Fruit fly (Drosophila melanogaster) whole organism, embryonic: ENCODE results near the gene CG34248.

Source experiments
- Bgb ChIP-seq: fragments of 200-800 bp; sonication (Bioruptor generic); IDR thresholded peaks from 2 replicates; pipeline ENCODE4 v1.3.6; 2022; ENCODE audit warnings: missing biosample characterization, missing genetic modification characterization; ENCODE audit not compliant: partially characterized antibody
- C15 ChIP-seq: fragments of 200-800 bp; sonication (Bioruptor generic); IDR thresholded peaks from 3 replicates; pipeline ENCODE4 v1.3.6; 2022; ENCODE audit warnings: missing biosample characterization, missing genetic modification characterization
- CG10274 ChIP-seq: fragments of 200-800 bp; sonication (Bioruptor generic); optimal IDR thresholded peaks from 3 replicates; lab custom pipeline; 2017; ENCODE audit warnings: missing biosample characterization, mild to moderate bottlenecking, missing genetic modification characterization
- CG14014 ChIP-seq: fragments of 200-800 bp; sonication (Bioruptor generic); IDR thresholded peaks from 2 replicates; pipeline ENCODE4 v1.3.6; 2022; ENCODE audit warnings: missing biosample characterization, missing genetic modification characterization
- CG1602 ChIP-seq: fragments of 200-800 bp; sonication (Bioruptor generic); optimal IDR thresholded peaks from 3 replicates; lab custom pipeline; 2016; ENCODE audit warnings: missing biosample characterization, missing genetic modification characterization
- CG17802 ChIP-seq: fragments of 200-800 bp; sonication (Bioruptor generic); optimal IDR thresholded peaks from 2 replicates; lab custom pipeline; 2018; ENCODE audit warnings: missing biosample characterization, mild to moderate bottlenecking, missing genetic modification characterization, moderate library complexity
- CG2129 ChIP-seq: fragments of 200-800 bp; sonication (Bioruptor generic); IDR thresholded peaks from 2 replicates; pipeline ENCODE4 v1.3.6; 2022; ENCODE audit warnings: missing biosample characterization, missing genetic modification characterization; ENCODE audit not compliant: partially characterized antibody
- CG3281 ChIP-seq: fragments of 200-800 bp; sonication (Bioruptor generic); optimal IDR thresholded peaks from 3 replicates; lab custom pipeline; 2017; ENCODE audit warnings: missing biosample characterization, mild to moderate bottlenecking, missing genetic modification characterization
- CG4282 ChIP-seq: fragments of 200-800 bp; sonication (Bioruptor generic); optimal IDR thresholded peaks from 2 replicates; lab custom pipeline; 2016; ENCODE audit warnings: missing biosample characterization, missing genetic modification characterization
- CG4404 ChIP-seq: fragments of 200-800 bp; sonication (Bioruptor generic); IDR thresholded peaks from 2 replicates; pipeline ENCODE4 v1.3.6; 2022; ENCODE audit warnings: missing biosample characterization, missing genetic modification characterization
- CG4424 ChIP-seq: fragments of 200-800 bp; sonication (Bioruptor generic); optimal IDR thresholded peaks from 3 replicates; lab custom pipeline; 2016; ENCODE audit warnings: missing biosample characterization, missing genetic modification characterization
- CTCF ChIP-seq: fragments of 200-800 bp; sonication (Bioruptor generic); optimal IDR thresholded peaks from 2 replicates; lab custom pipeline; 2017; ENCODE audit warnings: missing biosample characterization, mild to moderate bottlenecking, missing genetic modification characterization, moderate library complexity
- Dbx ChIP-seq: fragments of 200-800 bp; sonication (Bioruptor generic); IDR thresholded peaks from 3 replicates; pipeline ENCODE4 v1.3.6; 2022; ENCODE audit warnings: missing biosample characterization, missing genetic modification characterization
- Deaf1 ChIP-seq: fragments of 200-800 bp; optimal IDR thresholded peaks from 3 replicates; lab custom pipeline; 2019; ENCODE audit warnings: missing biosample characterization, mild to moderate bottlenecking, missing genetic modification characterization, moderate library complexity
- Dref ChIP-seq: fragments of 200-800 bp; sonication (Bioruptor generic); IDR thresholded peaks from 2 replicates; pipeline ENCODE4 v1.3.6; 2022; ENCODE audit warnings: missing biosample characterization, missing genetic modification characterization
- Ets65A ChIP-seq: fragments of 200-800 bp; sonication (Bioruptor generic); peaks from one replicate; lab custom pipeline; 2016; ENCODE audit warnings: missing biosample characterization, missing genetic modification characterization
- HLH4C ChIP-seq: fragments of 200-800 bp; sonication (Bioruptor generic); IDR thresholded peaks from 3 replicates; pipeline ENCODE4 v1.3.6; 2022; ENCODE audit warnings: missing biosample characterization, missing genetic modification characterization; ENCODE audit not compliant: partially characterized antibody
- Jarid2 ChIP-seq: fragments of 200-800 bp; sonication (Bioruptor generic); optimal IDR thresholded peaks from 3 replicates; lab custom pipeline; 2017; ENCODE audit warnings: mild to moderate bottlenecking, missing biosample characterization, missing genetic modification reagents, missing genetic modification characterization
- Oaz ChIP-seq: fragments of 200-800 bp; sonication (Bioruptor generic); IDR thresholded peaks from 2 replicates; pipeline ENCODE4 v1.3.6; 2022; ENCODE audit warnings: missing biosample characterization, missing genetic modification characterization
- Rfx ChIP-seq: fragments of 200-800 bp; sonication (Bioruptor generic); IDR thresholded peaks from 2 replicates; pipeline ENCODE4 v1.3.6; 2022; ENCODE audit warnings: missing biosample characterization, missing genetic modification characterization
- Trl ChIP-seq, 3 experiments: fragments of >200 bp in 2 of 3; fragments of 200-800 bp in 1 of 3; sonication (Bioruptor generic) in 1 of 3; optimal IDR thresholded peaks; 2 replicates in 1 of 3; 3 replicates in 2 of 3; lab custom pipeline; 2016 to 2017; ENCODE audit warnings: missing biosample characterization in 1 of 3, missing genetic modification characterization in 1 of 3
- ac ChIP-seq: fragments of 200-800 bp; sonication (Bioruptor generic); optimal IDR thresholded peaks from 3 replicates; lab custom pipeline; 2017; ENCODE audit warnings: missing biosample characterization, mild to moderate bottlenecking, missing genetic modification characterization
- amos ChIP-seq: fragments of 200-800 bp; sonication (Bioruptor generic); IDR thresholded peaks from 2 replicates; pipeline ENCODE4 v1.3.6; 2022; ENCODE audit warnings: missing biosample characterization, missing genetic modification characterization; ENCODE audit not compliant: partially characterized antibody
- ash1 ChIP-seq: fragments of 200-800 bp; sonication (Bioruptor generic); optimal IDR thresholded peaks from 2 replicates; lab custom pipeline; 2018; ENCODE audit warnings: missing biosample characterization, mild to moderate bottlenecking, missing genetic modification characterization
- crol ChIP-seq: fragments of 200-800 bp; sonication (Bioruptor generic); IDR thresholded peaks from 2 replicates; pipeline ENCODE4 v1.3.6; 2022; ENCODE audit warnings: missing biosample characterization, missing genetic modification characterization
- ken ChIP-seq: fragments of 200-800 bp; sonication (Bioruptor generic); IDR thresholded peaks from 3 replicates; pipeline ENCODE4 v1.3.6; 2022; ENCODE audit warnings: missing biosample characterization, missing genetic modification characterization
- lab ChIP-seq: fragments of 200-800 bp; sonication (Bioruptor generic); optimal IDR thresholded peaks from 3 replicates; lab custom pipeline; 2017; ENCODE audit warnings: missing biosample characterization, missing genetic modification characterization, mild to moderate bottlenecking, moderate library complexity, missing genetic modification reagents
- luna ChIP-seq: fragments of 200-800 bp; sonication (Bioruptor generic); optimal IDR thresholded peaks from 2 replicates; lab custom pipeline; 2016; ENCODE audit warnings: missing biosample characterization, missing genetic modification characterization
- pho ChIP-seq: fragments of 200-800 bp; sonication (Bioruptor generic); optimal IDR thresholded peaks from 2 replicates; lab custom pipeline; 2016; ENCODE audit warnings: missing biosample characterization, missing genetic modification characterization
- pita ChIP-seq: fragments of 200-800 bp; sonication (Bioruptor generic); optimal IDR thresholded peaks from 2 replicates; lab custom pipeline; 2017; ENCODE audit warnings: missing biosample characterization, mild to moderate bottlenecking, missing genetic modification characterization
- scrt ChIP-seq: fragments of 200-800 bp; sonication (Bioruptor generic); optimal IDR thresholded peaks from 2 replicates; lab custom pipeline; 2018; ENCODE audit warnings: missing biosample characterization, mild to moderate bottlenecking, missing genetic modification characterization, moderate library complexity
- sd ChIP-seq: fragments of 200-800 bp; sonication (Bioruptor generic); optimal IDR thresholded peaks from 3 replicates; lab custom pipeline; 2018; ENCODE audit warnings: missing biosample characterization, mild to moderate bottlenecking, missing genetic modification characterization, moderate library complexity
- sim ChIP-seq: fragments of 200-800 bp; sonication (Bioruptor generic); IDR thresholded peaks from 2 replicates; pipeline ENCODE4 v1.3.6; 2022; ENCODE audit warnings: missing biosample characterization, missing genetic modification characterization
- tin ChIP-seq: fragments of 200-800 bp; sonication (Bioruptor generic); optimal IDR thresholded peaks from 3 replicates; lab custom pipeline; 2016; ENCODE audit warnings: missing biosample characterization, missing genetic modification characterization

The CG34248 gene

dm6 chr3L:16257118-16257627, 13.5 kb downstream of the CG34248 start, which contains the start of gene CG13054:
Gene CG13054, minus strand, starts transcription at chr3L:16257191.
- no peak for TF ChIP-seq pho (GFP tag; lab: Kevin White, UChicago)
- TF ChIP-seq scrt (GFP tag; lab: Kevin White, UChicago): peak; percentile 92
- TF ChIP-seq Dbx (GFP tag; lab: Robert Waterston, UW): 0 out of 3 replicates have a peak, but pooled peaks have one; percentile 25
- TF ChIP-seq HLH4C (GFP tag; lab: Robert Waterston, UW): 0 out of 3 replicates have a peak, but pooled peaks have one; percentile 10
- TF ChIP-seq Deaf1: peak; percentile 97
- no peak for TF ChIP-seq sd
- no peak for TF ChIP-seq CG1602 (GFP tag; lab: Kevin White, UChicago)
- no peak for TF ChIP-seq Rfx (GFP tag; lab: Robert Waterston, UW)
- TF ChIP-seq tin (GFP tag; lab: Kevin White, UChicago): no peak
- no peak for TF ChIP-seq CG17802 (tag; lab: Kevin White, UChicago)
- no peak for TF ChIP-seq pita (GFP tag; lab: Kevin White, UChicago)
- TF ChIP-seq CG2129: no peak
- no peak for TF ChIP-seq CG3281
- no peak for TF ChIP-seq ken (GFP tag; lab: Robert Waterston, UW)
- TF ChIP-seq CG4404 (GFP tag; lab: Robert Waterston, UW): no peak
- TF ChIP-seq luna (GFP tag; lab: Kevin White, UChicago): no peak
- no peak for TF ChIP-seq CG10274 (GFP tag; lab: Kevin White, UChicago)
- TF ChIP-seq Ets65A (GFP tag; lab: Kevin White, UChicago): peak; percentile 30
- no peak for TF ChIP-seq CG14014 (GFP tag; lab: Robert Waterston, UW)
- TF ChIP-seq Bgb (GFP tag; lab: Robert Waterston, UW): 0 out of 2 replicates have a peak, but pooled peaks have one; percentile 19
- TF ChIP-seq sim (GFP tag; lab: Robert Waterston, UW): no peak
- no peak for TF ChIP-seq ac (GFP tag; lab: Kevin White, UChicago)
- TF ChIP-seq, all 482 proteins: peak for 6

dm6 chr3L:16252255-16252654, 18.4 kb downstream of the CG34248 start, which contains the start of gene CG13055:
Gene CG13055, minus strand, starts transcription at chr3L:16252355.
- TF ChIP-seq Trl (optimal IDR thresholded peaks at IDR 0.05; lab: Kevin White, UChicago) (peak; percentile 24 to 49), Trl (GFP tag; optimal IDR thresholded peaks at IDR 0.05; lab: Kevin White, UChicago) (no peak), Deaf1 (peak; percentile 51), amos (GFP tag; lab: Robert Waterston, UW) (peak; percentile 5; the same call in 1 of the 2 replicates), Jarid2 (GFP tag; lab: Kevin White, UChicago) (no peak), CG4282 (no peak), Oaz (GFP tag; lab: Robert Waterston, UW) (0 out of 2 replicates have a peak, but pooled peaks have one; percentile 11), luna (GFP tag; lab: Kevin White, UChicago) (no peak), Dref (GFP tag; lab: Robert Waterston, UW) (peak; percentile 22; the same call in 1 of the 2 replicates), CTCF (GFP tag; lab: Kevin White, UChicago) (peak; percentile 62), crol (GFP tag; lab: Robert Waterston, UW) (0 out of 2 replicates have a peak, but pooled peaks have one; percentile 46)

dm6 chr3L:16241296-16241695, 29.4 kb downstream of the CG34248 start:
- TF ChIP-seq CG4424 (GFP tag; lab: Kevin White, UChicago) (no peak), ash1 (GFP tag; lab: Kevin White, UChicago) (no peak), C15 (no peak), lab (GFP tag; lab: Kevin White, UChicago) (no peak), Ets65A (GFP tag; lab: Kevin White, UChicago) (peak; percentile 88)
